Worm (Caenorhabditis elegans) whole organism, L1 larva: ENCODE results near the gene R01E6.2.

Experiments
- C34B4.2 ChIP-seq: sonication (generic microtip); optimal IDR thresholded peaks from 2 replicates; lab custom pipeline; 2017; ENCODE audit warnings: mild to moderate bottlenecking, missing genetic modification characterization, missing compliant biosample characterization
- F16B12.6 ChIP-seq: fragments of 150-350 bp; optimal IDR thresholded peaks from 2 replicates; lab custom pipeline; 2014; ENCODE audit warnings: missing biosample characterization, missing genetic modification characterization
- aly-2 ChIP-seq: fragments of 150-350 bp; optimal IDR thresholded peaks from 2 replicates; lab custom pipeline; 2014; ENCODE audit warnings: missing biosample characterization, missing genetic modification characterization
- blmp-1 ChIP-seq: fragments of 150-350 bp; optimal IDR thresholded peaks from 2 replicates; lab custom pipeline; 2014; ENCODE audit warnings: missing biosample characterization, missing genetic modification characterization
- ceh-8 ChIP-seq: fragments of 200-800 bp; sonication (Bioruptor generic); optimal IDR thresholded peaks from 2 replicates; lab custom pipeline; 2018; ENCODE audit warnings: mild to moderate bottlenecking, missing genetic modification characterization, moderate library complexity, missing compliant biosample characterization
- ceh-82 ChIP-seq, 3 experiments: fragments of 150-350 bp in 1 of 3; sonication (generic microtip) in 2 of 3; optimal IDR thresholded peaks; 2 replicates each; lab custom pipeline; 2014 to 2017; ENCODE audit warnings: missing biosample characterization in 3 of 3, missing genetic modification characterization in 3 of 3
- ceh-90 ChIP-seq: sonication (generic microtip); optimal IDR thresholded peaks from 2 replicates; lab custom pipeline; 2016; ENCODE audit warnings: missing genetic modification characterization, missing compliant biosample characterization
- dsc-1 ChIP-seq: sonication (generic microtip); optimal IDR thresholded peaks from 2 replicates; lab custom pipeline; 2016; ENCODE audit warnings: mild to moderate bottlenecking, missing genetic modification characterization, missing compliant biosample characterization
- efl-1 ChIP-seq, 4 experiments: fragments of 150-350 bp; optimal IDR thresholded peaks in 3 of 4; peaks in 1 of 4; 1 replicate in 1 of 4; 2 replicates in 3 of 4; lab custom pipeline; 2014; ENCODE audit warnings: missing biosample characterization in 2 of 4, missing genetic modification characterization in 2 of 4, missing genetic modification reagents in 2 of 4
- efl-3 ChIP-seq: fragments of 200-800 bp; sonication (Bioruptor generic); optimal IDR thresholded peaks from 2 replicates; lab custom pipeline; 2018; ENCODE audit warnings: mild to moderate bottlenecking, missing genetic modification characterization, missing compliant biosample characterization
- egl-13 ChIP-seq: sonication (generic microtip); optimal IDR thresholded peaks from 2 replicates; lab custom pipeline; 2016; ENCODE audit warnings: missing genotype, missing genetic modification reagents, missing genetic modification characterization, missing compliant biosample characterization
- elt-3 ChIP-seq, 6 experiments: fragments of 150-350 bp in 1 of 6; sonication (generic microtip); optimal IDR thresholded peaks; 2 replicates each; lab custom pipeline; 2017 to 2018; ENCODE audit warnings: missing biosample characterization in 6 of 6, missing genetic modification characterization in 6 of 6, inconsistent platforms in 1 of 6
- fkh-8 ChIP-seq: sonication (generic microtip); optimal IDR thresholded peaks from 2 replicates; lab custom pipeline; 2016; ENCODE audit warnings: mild to moderate bottlenecking, missing genetic modification characterization, missing compliant biosample characterization
- fos-1 ChIP-seq: fragments of 150-350 bp; optimal IDR thresholded peaks from 2 replicates; lab custom pipeline; 2014; ENCODE audit warnings: missing biosample characterization, missing genetic modification characterization
- grh-1 ChIP-seq: fragments of 200-800 bp; sonication (Bioruptor generic); IDR thresholded peaks from 2 replicates; pipeline ENCODE4 v1.3.6; 2022; ENCODE audit warnings: missing genetic modification reagents, missing genetic modification characterization, missing compliant biosample characterization
- hlh-17 ChIP-seq: fragments of 200-800 bp; sonication (Bioruptor generic); optimal IDR thresholded peaks from 2 replicates; lab custom pipeline; 2018; ENCODE audit warnings: missing genetic modification characterization, mild to moderate bottlenecking, missing compliant biosample characterization, moderate library complexity, borderline replicate concordance
- hpl-2 ChIP-seq: fragments of 150-350 bp; optimal IDR thresholded peaks from 2 replicates; lab custom pipeline; 2014; ENCODE audit warnings: missing biosample characterization, missing genetic modification reagents, missing genetic modification characterization
- jun-1 ChIP-seq: fragments of 150-350 bp; optimal IDR thresholded peaks from 2 replicates; lab custom pipeline; 2014; ENCODE audit warnings: missing biosample characterization, missing genetic modification reagents, missing genetic modification characterization
- lin-13 ChIP-seq: fragments of 150-350 bp; optimal IDR thresholded peaks from 2 replicates; lab custom pipeline; 2014; ENCODE audit warnings: missing biosample characterization, missing genetic modification reagents, missing genetic modification characterization
- lin-14 ChIP-seq: fragments of 200-800 bp; sonication (Bioruptor generic); optimal IDR thresholded peaks from 2 replicates; lab custom pipeline; 2018; ENCODE audit warnings: mild to moderate bottlenecking, missing genetic modification characterization, moderate library complexity, missing compliant biosample characterization
- lin-15B ChIP-seq: fragments of 150-350 bp; sonication (generic microtip); optimal IDR thresholded peaks from 3 replicates; lab custom pipeline; 2014; ENCODE audit warnings: missing biosample characterization, missing genetic modification characterization
- lin-35 ChIP-seq, 2 experiments: fragments of 150-350 bp; optimal IDR thresholded peaks; 2 replicates each; lab custom pipeline; 2014; ENCODE audit warnings: missing biosample characterization in 2 of 2, missing genetic modification characterization in 2 of 2, missing genetic modification reagents in 2 of 2
- lin-39 ChIP-seq: fragments of 150-350 bp; optimal IDR thresholded peaks from 2 replicates; lab custom pipeline; 2014; ENCODE audit warnings: missing biosample characterization, missing genetic modification reagents, missing genetic modification characterization
- lsy-2 ChIP-seq, 2 experiments: fragments of 150-350 bp; optimal IDR thresholded peaks; 2 replicates each; lab custom pipeline; 2014; ENCODE audit warnings: missing biosample characterization in 2 of 2, missing genetic modification characterization in 2 of 2
- mab-9 ChIP-seq: fragments of 200-800 bp; sonication (Bioruptor generic); IDR thresholded peaks from 2 replicates; pipeline ENCODE4 v1.3.6; 2022; ENCODE audit warnings: missing genetic modification reagents, missing genetic modification characterization, missing compliant biosample characterization
- mdl-1 ChIP-seq, 2 experiments: fragments of 150-350 bp; optimal IDR thresholded peaks; 2 replicates each; lab custom pipeline; 2014 to 2017; ENCODE audit warnings: missing biosample characterization in 2 of 2, missing genetic modification characterization in 2 of 2, inconsistent platforms in 1 of 2
- mef-2 ChIP-seq: fragments of 150-350 bp; optimal IDR thresholded peaks from 2 replicates; lab custom pipeline; 2014; ENCODE audit warnings: missing biosample characterization, missing genetic modification characterization
- mep-1 ChIP-seq: fragments of 150-350 bp; optimal IDR thresholded peaks from 2 replicates; lab custom pipeline; 2014; ENCODE audit warnings: missing biosample characterization, missing genetic modification characterization
- nhr-11 ChIP-seq: fragments of 150-350 bp; optimal IDR thresholded peaks from 2 replicates; lab custom pipeline; 2014; ENCODE audit warnings: missing biosample characterization, missing genetic modification characterization
- nhr-12 ChIP-seq: sonication (generic microtip); optimal IDR thresholded peaks from 2 replicates; lab custom pipeline; 2017; ENCODE audit warnings: missing biosample characterization, missing genetic modification characterization
- nhr-19 ChIP-seq: fragments of 200-800 bp; sonication (Bioruptor generic); conservative IDR thresholded peaks from 2 replicates; pipeline ENCODE4 v1.3.6; 2022; ENCODE audit warnings: missing genetic modification characterization, missing compliant biosample characterization
- nhr-20 ChIP-seq: sonication (generic microtip); optimal IDR thresholded peaks from 2 replicates; lab custom pipeline; 2016; ENCODE audit warnings: mild to moderate bottlenecking, missing genetic modification characterization, missing compliant biosample characterization
- nhr-237 ChIP-seq: fragments of 150-350 bp; optimal IDR thresholded peaks from 2 replicates; lab custom pipeline; 2014; ENCODE audit warnings: missing biosample characterization, missing genetic modification characterization
- nhr-47 ChIP-seq: sonication (generic microtip); optimal IDR thresholded peaks from 2 replicates; lab custom pipeline; 2016; ENCODE audit warnings: mild to moderate bottlenecking, missing genetic modification characterization, moderate library complexity, missing compliant biosample characterization
- nhr-71 ChIP-seq: sonication (generic microtip); optimal IDR thresholded peaks from 2 replicates; lab custom pipeline; 2016; ENCODE audit warnings: mild to moderate bottlenecking, missing genetic modification characterization, moderate library complexity, missing compliant biosample characterization
- nhr-76 ChIP-seq: sonication (generic microtip); optimal IDR thresholded peaks from 2 replicates; lab custom pipeline; 2017; ENCODE audit warnings: missing biosample characterization, missing genetic modification characterization
- nhr-77 ChIP-seq: fragments of 150-350 bp; optimal IDR thresholded peaks from 2 replicates; lab custom pipeline; 2014; ENCODE audit warnings: missing biosample characterization, missing genetic modification characterization
- nhr-84 ChIP-seq: sonication (generic microtip); optimal IDR thresholded peaks from 2 replicates; lab custom pipeline; 2017; ENCODE audit warnings: missing biosample characterization, missing genetic modification characterization
- nhr-90 ChIP-seq: sonication (generic microtip); optimal IDR thresholded peaks from 2 replicates; lab custom pipeline; 2016; ENCODE audit warnings: mild to moderate bottlenecking, missing genetic modification characterization, missing compliant biosample characterization; ENCODE audit not compliant: poor library complexity
- pax-3 ChIP-seq: fragments of 200-800 bp; sonication (Bioruptor generic); optimal IDR thresholded peaks from 2 replicates; lab custom pipeline; 2018; ENCODE audit warnings: mild to moderate bottlenecking, missing genetic modification characterization, moderate library complexity, missing compliant biosample characterization
- rnt-1 ChIP-seq: sonication (generic microtip); optimal IDR thresholded peaks from 2 replicates; lab custom pipeline; 2016; ENCODE audit warnings: mild to moderate bottlenecking, missing genetic modification characterization, moderate library complexity, missing compliant biosample characterization
- skn-1 ChIP-seq: fragments of 150-350 bp; optimal IDR thresholded peaks from 2 replicates; lab custom pipeline; 2014; ENCODE audit warnings: missing biosample characterization, missing genetic modification characterization
- sox-4 ChIP-seq: sonication (generic microtip); optimal IDR thresholded peaks from 2 replicates; lab custom pipeline; 2016; ENCODE audit warnings: missing genetic modification characterization, missing compliant biosample characterization
- sup-37 ChIP-seq: fragments of 200-800 bp; sonication (Bioruptor generic); optimal IDR thresholded peaks from 2 replicates; lab custom pipeline; 2018; ENCODE audit warnings: mild to moderate bottlenecking, missing genetic modification characterization, missing compliant biosample characterization
- swsn-7 ChIP-seq: sonication (generic microtip); optimal IDR thresholded peaks from 2 replicates; lab custom pipeline; 2016; ENCODE audit warnings: missing genetic modification characterization, missing compliant biosample characterization
- tbx-2 ChIP-seq: sonication (generic microtip); optimal IDR thresholded peaks from 2 replicates; lab custom pipeline; 2016; ENCODE audit warnings: missing genetic modification characterization, missing compliant biosample characterization
- unc-130 ChIP-seq: fragments of 150-350 bp; optimal IDR thresholded peaks from 2 replicates; lab custom pipeline; 2017; ENCODE audit warnings: missing biosample characterization, missing genetic modification characterization, inconsistent platforms
- unc-62 ChIP-seq: fragments of 150-350 bp; optimal IDR thresholded peaks from 2 replicates; lab custom pipeline; 2014; ENCODE audit warnings: missing biosample characterization, missing genetic modification reagents, missing genetic modification characterization
- unc-86 ChIP-seq: sonication (generic microtip); optimal IDR thresholded peaks from 2 replicates; lab custom pipeline; 2016; ENCODE audit warnings: missing genetic modification characterization, missing compliant biosample characterization
- unc-98 ChIP-seq: fragments of 200-800 bp; sonication (Bioruptor generic); IDR thresholded peaks from 2 replicates; pipeline ENCODE4 v1.3.6; 2022; ENCODE audit warnings: missing genetic modification characterization, missing compliant biosample characterization
- vab-15 ChIP-seq: sonication (generic microtip); optimal IDR thresholded peaks from 2 replicates; lab custom pipeline; 2017; ENCODE audit warnings: missing genotype, mild to moderate bottlenecking, missing genetic modification characterization, missing compliant biosample characterization
- zag-1 ChIP-seq: fragments of 150-350 bp; optimal IDR thresholded peaks from 2 replicates; lab custom pipeline; 2014; ENCODE audit warnings: missing biosample characterization, missing genetic modification characterization
- ztf-4 ChIP-seq: fragments of 150-350 bp; optimal IDR thresholded peaks from 2 replicates; lab custom pipeline; 2014; ENCODE audit warnings: missing biosample characterization, missing genetic modification characterization

Gene R01E6.2

ce11 chrX:13584725-13585371 lies 18.5 kb upstream of the R01E6.2 start, which contains the start of gene unc-84 (continued):
- TF ChIP-seq fos-1 (tag; lab: Kevin White, UChicago), result no peak
- no peak for TF ChIP-seq sup-37
- no peak for TF ChIP-seq lin-13 (GFP tag; lab: Kevin White, UChicago)
- TF ChIP-seq aly-2, result no peak
- TF ChIP-seq elt-3 (tag; optimal IDR thresholded peaks at IDR 0.05; lab: Kevin White, UChicago), result no peak
- no peak for TF ChIP-seq sox-4
- TF ChIP-seq hpl-2 (GFP tag; lab: Kevin White, UChicago), result no peak
- TF ChIP-seq lin-14 (GFP tag; lab: Kevin White, UChicago), result peak; percentile 18
- no peak for TF ChIP-seq zag-1 (tag; lab: Kevin White, UChicago)
- TF ChIP-seq mef-2 (tag; lab: Kevin White, UChicago), result no peak
- TF ChIP-seq lsy-2 (tag; optimal IDR thresholded peaks at IDR 0.05; lab: Kevin White, UChicago), result no peak
- peak; percentile 45 to 77 for TF ChIP-seq lin-35 (GFP tag; optimal IDR thresholded peaks at IDR 0.05; lab: Kevin White, UChicago)
- TF ChIP-seq tbx-2 (tag; lab: Kevin White, UChicago), result peak; percentile 14
- no peak for TF ChIP-seq F16B12.6 (tag; lab: Kevin White, UChicago)
- TF ChIP-seq dsc-1 (tag; lab: Kevin White, UChicago), result no peak
- no peak for TF ChIP-seq grh-1 (GFP tag; lab: Robert Waterston, UW)
- TF ChIP-seq nhr-19, result no peak; the same call in 1 of the 2 replicates
- no peak for TF ChIP-seq unc-98
- no peak for TF ChIP-seq pax-3 (tag; lab: Kevin White, UChicago)
- no peak for TF ChIP-seq unc-86 (tag; lab: Kevin White, UChicago)
- TF ChIP-seq ztf-4 (tag; lab: Kevin White, UChicago), result no peak
- TF ChIP-seq egl-13, result no peak
- no peak for TF ChIP-seq mdl-1 (tag; optimal IDR thresholded peaks at IDR 0.05; lab: Kevin White, UChicago)
- no peak for TF ChIP-seq mab-9 (GFP tag; lab: Robert Waterston, UW)
- peak; percentile 2 for TF ChIP-seq swsn-7 (tag; lab: Kevin White, UChicago)
- TF ChIP-seq unc-62 (GFP tag; lab: Kevin White, UChicago), result no peak
- TF ChIP-seq mep-1 (tag; lab: Kevin White, UChicago), result no peak
- no peak for TF ChIP-seq lin-15B (tag; lab: Kevin White, UChicago)
- TF ChIP-seq vab-15 (tag; lab: Kevin White, UChicago), result no peak
- TF ChIP-seq ceh-90, result peak; percentile 38
- peak; percentile 49 for TF ChIP-seq nhr-47 (tag; lab: Kevin White, UChicago)
- no peak for TF ChIP-seq lin-39 (tag; lab: Kevin White, UChicago)
- no peak for TF ChIP-seq ceh-8 (GFP tag; lab: Kevin White, UChicago)
- TF ChIP-seq hlh-17 (GFP tag; lab: Kevin White, UChicago), result no peak
- no peak for TF ChIP-seq skn-1
- no peak for TF ChIP-seq nhr-84 (tag; lab: Kevin White, UChicago)
- peak; percentile 8 for TF ChIP-seq fkh-8 (tag; lab: Kevin White, UChicago)
- TF ChIP-seq unc-130, result no peak
- TF ChIP-seq ceh-82 (tag; optimal IDR thresholded peaks at IDR 0.05; lab: Kevin White, UChicago), result no peak
- no peak for TF ChIP-seq nhr-12 (tag; lab: Kevin White, UChicago)
- TF ChIP-seq nhr-20 (tag; lab: Kevin White, UChicago), result peak; percentile 10
- no peak for TF ChIP-seq efl-3 (GFP tag; lab: Kevin White, UChicago)
- peak; percentile 30 for TF ChIP-seq nhr-90
- TF ChIP-seq rnt-1, result peak; percentile 59
- peak; percentile 39 for TF ChIP-seq nhr-71 (tag; lab: Kevin White, UChicago)
- no peak for TF ChIP-seq C34B4.2
- no peak for TF ChIP-seq nhr-77 (tag; lab: Kevin White, UChicago)
- no peak for TF ChIP-seq blmp-1
- TF ChIP-seq efl-1 (optimal IDR thresholded peaks at IDR 0.05; lab: Kevin White, UChicago), result peak; percentile 11 to 74
- peak; percentile 79 to 97 for TF ChIP-seq efl-1 (GFP tag; optimal IDR thresholded peaks at IDR 0.05 in 1 of 2; lab: Kevin White, UChicago)
- no peak for TF ChIP-seq nhr-237 (tag; lab: Kevin White, UChicago)
- no peak for TF ChIP-seq jun-1 (tag; lab: Kevin White, UChicago)
- no peak for TF ChIP-seq nhr-76 (tag; lab: Kevin White, UChicago)
- no peak for TF ChIP-seq nhr-11 (tag; lab: Kevin White, UChicago)
